Fruit fly (Drosophila melanogaster) whole organism, larva: ENCODE results near the gene CG43064.

Source experiments
- noc ChIP-seq: fragments of 200-800 bp; sonication (Bioruptor generic); optimal IDR thresholded peaks from 3 replicates; lab custom pipeline; 2019; ENCODE audit warnings: missing biosample characterization, mild to moderate bottlenecking, missing genetic modification characterization, moderate library complexity

CG43064 gene

DNA sequence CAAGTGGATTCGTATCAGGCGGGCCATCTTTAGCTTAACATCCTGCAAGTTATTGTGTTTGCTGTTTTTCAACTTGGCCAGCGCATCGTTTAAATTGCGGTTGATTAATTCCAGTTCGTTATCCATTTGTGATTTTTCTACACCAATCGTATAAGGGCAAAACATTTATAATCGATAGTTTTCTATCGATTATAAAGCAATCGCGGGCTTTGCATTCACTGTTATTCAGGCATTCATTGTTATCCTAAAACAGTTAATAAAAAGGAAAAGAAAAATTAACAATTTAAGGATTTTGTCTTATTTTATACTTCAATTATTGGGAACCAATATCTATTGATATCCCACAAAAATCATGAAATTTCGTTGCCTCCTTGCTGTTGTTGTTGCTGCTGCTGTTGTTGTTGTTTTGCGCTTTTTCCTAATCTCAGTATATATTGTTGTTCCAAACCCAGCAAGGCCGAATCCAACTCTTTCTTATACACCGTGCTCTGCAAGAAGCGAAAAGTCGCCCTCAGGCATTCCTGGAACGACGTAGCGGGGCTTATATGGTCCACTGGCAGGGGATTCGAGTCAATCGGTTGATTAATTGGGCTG is 10.9 kb downstream of the CG43064 start, which contains the start of gene CG32095:
Gene CG32095, minus strand, starts transcription at position 173 of the 594 bp plus-strand sequence.
- TF ChIP-seq noc (tag; lab: Kevin White, UChicago) = no peak

DNA sequence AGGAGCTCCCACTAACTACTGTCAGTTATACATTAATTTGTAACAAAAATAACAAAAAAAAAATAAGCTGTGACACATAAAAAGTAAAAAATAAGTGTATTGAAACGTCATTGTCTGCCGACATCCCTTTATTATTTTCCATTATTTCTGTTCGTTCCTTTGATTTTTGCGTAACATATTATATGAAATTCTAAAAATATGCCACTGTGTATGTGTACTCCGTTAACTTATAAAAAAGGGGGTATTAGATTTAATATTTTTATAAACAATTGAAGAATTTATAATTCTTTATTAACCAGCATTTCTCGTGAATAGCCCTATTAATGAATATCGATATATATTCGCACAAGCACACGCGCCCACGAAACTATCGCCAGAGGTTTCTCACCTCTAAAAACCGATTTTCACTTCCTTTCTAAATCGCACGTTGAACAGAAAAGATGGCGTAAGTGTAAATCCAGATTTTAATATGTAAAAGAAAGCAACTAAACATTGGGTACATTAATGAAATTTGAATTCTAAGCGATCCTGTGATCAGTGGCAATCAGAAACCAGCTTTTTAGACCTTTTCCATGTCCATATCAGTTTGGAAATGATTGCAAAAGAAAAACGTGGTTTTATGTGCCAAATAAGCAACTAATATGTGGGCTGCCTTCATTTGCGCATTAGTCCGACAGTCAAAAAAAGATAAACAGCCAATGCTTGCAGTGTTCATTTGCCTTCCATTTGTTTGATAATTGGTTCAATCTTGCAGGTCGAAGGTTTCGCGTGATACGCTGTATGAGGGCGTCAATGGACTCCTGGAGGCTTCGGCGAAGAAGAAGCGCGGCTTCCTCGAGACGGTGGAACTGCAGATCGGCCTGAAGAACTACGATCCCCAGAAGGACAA is 13.8 kb downstream of the CG43064 start, which contains the start of gene RpL10Ab:
Gene RpL10Ab, plus strand, starts transcription at position 406 of the 889 bp plus-strand sequence.
- TF ChIP-seq noc (tag; lab: Kevin White, UChicago) = no peak

DNA sequence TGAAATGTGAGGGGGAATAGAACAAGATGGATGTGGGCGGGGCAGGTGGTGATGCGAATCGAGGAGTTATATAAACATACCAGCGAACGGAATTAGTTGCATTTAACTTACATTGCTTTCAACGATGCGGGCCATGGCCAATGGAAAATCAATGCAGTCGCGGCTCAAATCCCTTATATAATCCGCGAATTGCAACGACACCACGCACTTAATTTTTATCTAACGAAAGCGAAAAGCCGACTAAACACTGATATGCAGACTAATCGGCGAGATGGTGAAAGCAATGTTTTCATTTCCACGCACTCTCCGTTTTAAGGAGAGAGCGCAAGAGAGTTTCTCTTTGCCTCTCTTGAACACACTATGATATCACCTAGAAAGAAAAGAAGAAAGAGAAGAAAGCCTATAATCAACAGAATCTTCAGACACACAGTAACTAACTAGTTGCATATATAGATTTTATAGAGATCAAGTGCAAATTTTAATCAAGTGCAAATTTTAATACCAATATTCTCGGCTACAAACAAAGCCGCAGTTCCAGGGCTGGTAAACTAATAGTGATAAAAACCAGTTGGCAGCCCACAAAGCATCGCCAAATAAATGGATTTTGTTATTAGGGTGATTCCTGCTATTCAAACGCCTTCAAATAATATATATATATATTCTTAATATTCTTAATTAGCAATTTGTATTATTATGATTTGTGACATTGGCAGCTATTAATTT is 14.6 kb downstream of the CG43064 start, which contains the start of the genes CG11597 and CG5946:
Gene CG11597, minus strand, starts transcription at position 553 of the 723 bp plus-strand sequence.
Gene CG5946, minus strand, starts transcription at position 553 of the 723 bp plus-strand sequence.
- no peak for TF ChIP-seq noc (tag; lab: Kevin White, UChicago)

DNA sequence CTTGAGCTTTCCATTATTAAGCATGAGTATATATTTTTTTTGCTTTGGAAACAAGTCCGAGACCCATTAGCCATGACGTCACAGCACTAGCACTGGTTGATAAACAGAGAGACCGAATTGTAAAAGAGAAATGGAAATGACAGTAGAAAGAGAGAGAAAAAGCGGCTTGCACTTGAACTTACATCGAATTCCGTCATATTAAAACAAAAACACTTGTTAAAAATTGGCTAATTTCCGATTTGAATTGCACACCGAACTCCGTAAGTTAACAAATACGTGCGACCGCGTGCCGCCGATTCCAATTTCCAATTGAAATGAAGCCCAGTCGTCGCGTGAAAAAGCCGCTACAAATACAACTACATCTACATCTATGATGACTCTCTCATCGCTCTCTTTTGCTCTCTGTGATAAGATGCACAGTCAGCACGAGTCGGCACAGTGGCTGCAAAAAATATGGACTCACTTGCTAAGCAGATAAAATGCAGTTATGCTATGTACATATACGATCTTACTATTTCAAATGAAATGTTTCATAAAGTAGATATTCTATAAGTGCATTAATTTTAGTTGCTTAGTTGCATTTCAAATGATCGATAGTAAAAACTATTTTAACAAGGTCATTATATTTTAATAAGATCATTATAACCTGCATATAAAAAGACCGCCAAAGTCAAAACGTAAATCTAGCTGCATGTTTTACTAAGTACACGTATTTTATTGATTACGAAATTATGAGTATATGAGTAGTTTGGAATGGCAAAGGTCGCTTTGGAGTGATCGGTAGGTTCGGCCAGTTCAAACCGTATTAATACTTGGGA is 16.7 kb downstream of the CG43064 start:
- TF ChIP-seq noc (tag; lab: Kevin White, UChicago) = peak; percentile 55

DNA sequence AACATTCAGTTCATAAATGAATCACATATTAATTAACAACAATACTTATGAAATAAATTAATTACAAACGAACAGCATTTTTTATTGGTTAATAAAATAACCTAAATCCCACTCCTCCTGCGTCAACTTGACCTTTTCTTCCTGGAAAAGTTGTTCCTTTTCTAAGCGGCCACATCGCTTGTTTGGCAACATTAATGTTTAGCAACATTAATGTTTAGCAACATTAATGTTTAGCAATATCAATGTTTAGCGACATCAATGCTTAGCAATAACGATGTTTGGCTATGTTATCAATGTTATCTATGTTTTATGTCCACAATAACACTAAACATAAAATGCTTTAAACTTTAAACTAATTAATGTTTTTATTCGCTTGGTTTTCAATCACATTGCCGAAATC is 19.9 kb downstream of the CG43064 start:
- TF ChIP-seq noc (tag; lab: Kevin White, UChicago) = no peak

DNA sequence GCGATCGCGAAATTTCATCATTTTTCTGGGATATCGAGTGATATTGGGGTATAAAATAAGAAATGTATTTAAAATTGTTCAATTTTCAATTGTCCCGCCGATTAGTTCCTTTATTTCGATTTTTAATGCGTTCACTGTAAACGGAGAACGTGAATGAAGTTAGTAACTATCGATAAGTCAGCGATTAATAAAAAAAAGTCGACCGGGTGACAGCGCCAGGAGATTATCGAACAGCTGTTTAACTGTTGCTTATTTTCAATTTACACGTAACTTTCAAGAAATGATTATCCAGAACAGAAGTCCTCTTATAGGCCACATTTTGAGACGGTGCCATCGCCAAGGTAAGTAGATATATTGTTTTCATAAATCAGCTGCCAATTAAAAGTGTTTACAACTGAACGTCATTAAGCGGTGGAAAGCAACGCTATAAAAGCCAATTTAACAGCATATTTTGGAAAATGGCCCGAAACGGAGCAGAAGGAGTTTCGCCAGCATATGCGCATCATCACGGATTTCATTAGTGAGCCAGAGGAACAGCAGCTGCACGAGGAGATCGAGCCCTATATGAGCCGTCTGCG is 21.2 kb downstream of the CG43064 start, which contains the start of gene CG14130:
Gene CG14130, plus strand, starts transcription at position 225 of the 578 bp plus-strand sequence.
- no peak for TF ChIP-seq noc (tag; lab: Kevin White, UChicago)

DNA sequence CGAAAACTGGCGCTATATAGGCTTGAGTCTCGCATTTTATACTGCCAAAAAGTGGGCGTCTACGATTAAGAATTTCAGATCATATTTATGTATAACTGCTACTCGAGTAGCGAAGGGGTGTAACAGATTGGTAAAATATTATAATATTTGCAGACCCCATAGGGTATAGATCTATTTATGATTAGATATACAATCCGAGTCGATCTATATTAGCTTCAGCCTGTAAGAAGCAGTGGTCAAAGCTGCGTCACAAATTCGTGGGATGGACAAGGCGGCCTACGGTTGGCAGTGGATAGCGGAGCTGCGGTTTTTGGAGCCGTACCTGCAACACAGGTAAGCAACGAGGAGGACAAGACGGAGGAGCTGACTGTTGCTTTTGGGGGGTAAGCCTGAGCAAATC is 21.9 kb downstream of the CG43064 start, which contains the start of gene Cubn2:
Gene Cubn2, minus strand, starts transcription at position 101 of the 400 bp plus-strand sequence.
- no peak for TF ChIP-seq noc (tag; lab: Kevin White, UChicago)

DNA sequence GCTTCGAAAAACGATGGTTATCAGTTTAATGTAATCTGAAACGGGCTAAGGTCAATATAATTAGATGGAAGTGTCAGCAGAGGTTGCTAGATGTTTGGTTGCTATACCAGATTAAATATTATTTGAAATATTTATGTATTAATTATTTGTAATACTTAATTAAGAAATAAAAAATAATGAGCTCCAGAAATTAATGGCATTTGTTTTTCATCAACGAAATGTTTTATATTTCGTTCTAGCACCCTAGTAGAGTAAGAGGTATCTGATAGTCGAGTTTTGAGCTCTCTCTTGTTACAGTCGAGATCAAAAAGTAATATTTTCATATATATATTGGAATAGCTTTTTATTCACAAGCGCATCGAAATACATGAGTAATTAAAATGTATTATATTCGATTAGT is 34.9 kb downstream of the CG43064 start:
- no peak for TF ChIP-seq noc (tag; lab: Kevin White, UChicago)

DNA sequence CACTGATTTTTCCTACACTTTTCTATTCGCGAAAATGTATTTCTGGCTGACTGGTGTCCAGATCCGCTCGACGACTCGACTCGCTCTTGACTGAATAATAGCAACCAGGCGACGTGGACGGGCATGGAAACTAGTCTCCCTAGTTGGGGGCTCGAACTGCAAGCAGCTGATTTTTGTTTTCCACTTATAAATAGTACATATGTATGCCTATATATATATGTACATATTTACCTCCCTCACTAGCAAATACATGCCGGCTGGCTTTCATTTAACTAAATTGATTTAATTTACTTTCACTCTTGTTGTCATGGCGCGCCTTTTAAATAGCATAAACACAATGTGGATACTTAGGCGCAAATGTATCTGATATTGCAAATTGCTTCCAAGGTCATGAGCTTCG is 35.8 kb downstream of the CG43064 start, which contains the start of gene Gcat:
Gene Gcat, minus strand, starts transcription at position 101 of the 400 bp plus-strand sequence.
- TF ChIP-seq noc (tag; lab: Kevin White, UChicago) = no peak

DNA sequence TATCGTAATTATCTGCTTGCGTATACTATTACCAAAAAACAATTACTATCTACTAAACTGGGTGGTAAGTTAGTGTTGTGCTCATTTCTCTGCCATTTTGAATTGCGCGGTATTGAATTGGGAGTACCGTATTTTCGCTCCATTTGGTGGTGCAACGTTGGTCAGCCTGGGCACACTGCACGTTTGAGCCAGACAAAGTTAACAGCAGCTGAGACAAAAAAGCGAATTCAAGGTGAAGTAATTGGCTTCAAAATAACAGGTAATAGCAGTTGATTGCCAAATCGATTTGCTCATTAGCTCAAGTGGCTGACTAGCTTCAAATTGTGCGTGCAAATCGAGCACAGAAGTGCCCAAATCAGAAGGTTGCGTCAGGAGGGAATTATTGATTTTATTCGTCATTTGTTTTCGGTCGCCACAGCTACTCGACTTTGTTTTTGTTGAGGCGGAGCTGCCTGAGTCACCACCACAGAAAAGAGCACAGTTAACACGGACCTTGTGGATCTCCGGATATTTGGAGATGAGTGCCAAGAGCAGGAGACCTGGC is 41.0 kb downstream of the CG43064 start, which contains the start of gene Klp68D:
Gene Klp68D, plus strand, starts transcription at position 175 of the 544 bp plus-strand sequence.
- TF ChIP-seq noc (tag; lab: Kevin White, UChicago) = no peak

DNA sequence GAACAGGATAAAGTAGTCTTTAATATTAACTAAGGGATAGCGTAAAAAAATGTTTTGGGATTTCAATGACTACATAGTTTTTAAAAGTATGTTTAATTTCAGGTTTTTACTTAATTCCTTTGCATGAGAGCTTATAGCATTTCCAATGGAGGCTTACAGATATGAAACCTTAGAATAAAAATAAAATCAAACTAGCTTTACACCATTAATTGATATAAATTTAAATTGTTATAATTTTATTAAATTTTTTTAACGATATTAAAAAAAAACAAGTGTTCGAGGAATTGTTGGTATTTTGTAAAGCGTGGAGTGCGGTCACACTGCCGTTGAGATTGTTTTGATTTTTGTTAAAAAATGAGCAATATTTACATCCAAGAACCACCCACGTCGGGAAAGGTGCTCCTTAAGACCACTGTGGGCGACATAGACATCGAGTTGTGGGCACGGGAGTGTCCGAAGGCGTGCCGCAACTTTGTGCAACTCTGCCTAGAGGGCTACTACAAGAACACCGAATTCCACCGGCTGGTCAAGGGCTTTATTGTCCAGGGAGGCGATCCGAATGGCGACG is 43.2 kb downstream of the CG43064 start, which contains the start of the genes twy and CG10907:
Gene twy, minus strand, starts transcription at position 51 of the 568 bp plus-strand sequence.
Gene CG10907, plus strand, starts transcription at position 282 of the 568 bp plus-strand sequence.
- no peak for TF ChIP-seq noc (tag; lab: Kevin White, UChicago)

DNA sequence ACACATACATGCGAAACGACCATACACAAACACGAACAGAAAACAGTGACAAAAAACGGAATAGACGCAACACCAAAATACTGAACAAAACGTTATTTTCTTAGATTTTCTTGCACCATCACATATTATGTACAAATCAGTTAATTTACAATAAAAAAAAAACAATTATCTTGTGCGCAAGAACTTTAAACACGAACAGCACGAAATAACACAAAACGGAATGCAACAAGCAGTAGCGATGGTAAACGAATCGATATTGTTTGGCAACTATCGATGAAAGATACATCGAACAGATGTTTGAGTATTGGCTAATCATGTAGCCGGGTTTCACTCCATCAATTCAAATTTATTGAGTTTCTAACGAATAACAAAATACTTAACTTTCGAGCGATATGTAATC is 46.7 kb downstream of the CG43064 start, which contains the start of gene Pi3K68D:
Gene Pi3K68D, minus strand, starts transcription at position 241 of the 400 bp plus-strand sequence.
- no peak for TF ChIP-seq noc (tag; lab: Kevin White, UChicago)

DNA sequence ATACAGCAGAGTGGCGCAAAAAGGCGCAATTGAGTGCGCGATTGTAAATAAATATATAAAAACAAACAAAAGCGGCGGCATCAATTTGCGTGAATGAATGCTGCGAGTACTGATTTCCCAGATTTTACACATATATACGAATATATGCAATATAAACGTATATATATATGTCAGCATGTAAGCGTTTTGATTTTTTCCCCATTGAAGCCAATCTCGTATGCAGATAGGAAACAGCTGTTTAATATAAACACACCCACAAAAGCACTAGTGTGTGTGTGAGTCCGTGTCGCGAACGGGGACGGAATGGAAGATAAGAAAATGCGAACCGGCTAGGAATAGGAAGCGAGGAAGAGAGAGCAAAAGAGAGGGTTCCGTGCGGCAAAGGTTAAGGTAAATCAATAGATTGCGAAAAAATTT is 47.6 kb downstream of the CG43064 start:
- peak; percentile 29 for TF ChIP-seq noc (tag; lab: Kevin White, UChicago)
